Worm (Caenorhabditis elegans): ENCODE results near the gene M03F4.4.

DNA sequence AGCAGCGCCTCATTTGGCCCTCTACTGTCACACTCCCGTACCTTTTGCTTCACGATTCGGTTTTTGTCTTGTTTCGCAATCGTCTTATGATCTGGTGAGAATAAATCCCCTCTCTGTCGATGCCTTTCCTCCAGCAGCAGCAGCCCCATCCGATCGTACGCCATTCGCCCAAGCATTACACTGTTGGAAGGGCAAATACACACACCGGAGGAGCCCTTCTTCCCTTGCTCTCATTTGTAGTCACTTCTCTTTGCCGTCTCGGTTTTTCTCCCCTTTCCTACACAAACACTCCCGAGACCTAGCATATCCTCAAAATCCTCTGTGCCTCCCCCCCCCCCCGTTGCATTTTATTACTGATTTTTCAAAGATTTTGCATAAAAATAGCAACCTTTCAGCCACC is 41.7 kb upstream of the M03F4.4 start, which contains the start of gene set-30:
- TF ChIP-seq B0310.2 (tag; optimal IDR thresholded peaks at IDR 0.05) (no peak), ama-1 (optimal IDR thresholded peaks at IDR 0.05) (no peak), tbx-11 (GFP tag; IDR thresholded peaks at IDR 0.05) (no peak), hmbx-1 (tag; optimal IDR thresholded peaks at IDR 0.05) (no peak), flt-1 (GFP tag; IDR thresholded peaks at IDR 0.05) (no peak), hnd-1 (tag; optimal IDR thresholded peaks at IDR 0.05) (no peak), F13C5.2 (tag; optimal IDR thresholded peaks at IDR 0.05) (no peak), ceh-36 (tag; optimal IDR thresholded peaks at IDR 0.05) (no peak)

Measured in whole organism, early embryonic.